Fruit fly (Drosophila melanogaster) whole organism, embryonic: Measurements from ENCODE around the gene CG13481.

Source experiments
- ATbp ChIP-seq: fragments of 200-800 bp; sonication (Bioruptor generic); optimal IDR thresholded peaks from 2 replicates; lab custom pipeline; 2017; ENCODE audit warnings: missing biosample characterization, mild to moderate bottlenecking, missing genetic modification characterization, missing genetic modification reagents
- Asciz ChIP-seq: fragments of 200-800 bp; sonication (Bioruptor generic); optimal IDR thresholded peaks from 2 replicates; lab custom pipeline; 2017; ENCODE audit warnings: missing biosample characterization, mild to moderate bottlenecking, missing genetic modification characterization, missing genetic modification reagents
- Blimp-1 ChIP-seq: fragments of 200-800 bp; sonication (Bioruptor generic); optimal IDR thresholded peaks from 3 replicates; lab custom pipeline; 2018; ENCODE audit warnings: missing biosample characterization, missing genetic modification characterization, mild to moderate bottlenecking, moderate library complexity, missing genetic modification reagents
- CG10979 ChIP-seq: fragments of 200-800 bp; sonication (Bioruptor generic); optimal IDR thresholded peaks from 2 replicates; lab custom pipeline; 2018; ENCODE audit warnings: missing biosample characterization, mild to moderate bottlenecking, missing genetic modification characterization, moderate library complexity
- CG11504 ChIP-seq: fragments of 200-800 bp; sonication (Bioruptor generic); optimal IDR thresholded peaks from 3 replicates; lab custom pipeline; 2019; ENCODE audit warnings: missing biosample characterization, mild to moderate bottlenecking, missing genetic modification characterization, moderate library complexity
- CG12942 ChIP-seq: fragments of 200-800 bp; sonication (Bioruptor generic); optimal IDR thresholded peaks from 3 replicates; lab custom pipeline; 2016; ENCODE audit warnings: missing biosample characterization, missing genetic modification characterization
- CG15269 ChIP-seq: fragments of 200-800 bp; sonication (Bioruptor generic); optimal IDR thresholded peaks from 2 replicates; lab custom pipeline; 2018; ENCODE audit warnings: missing biosample characterization, mild to moderate bottlenecking, missing genetic modification characterization, moderate library complexity
- CG17359 ChIP-seq: fragments of 200-800 bp; sonication (Bioruptor generic); optimal IDR thresholded peaks from 3 replicates; lab custom pipeline; 2018; ENCODE audit warnings: missing biosample characterization, mild to moderate bottlenecking, missing genetic modification characterization, moderate library complexity
- CG18262 ChIP-seq: fragments of 200-800 bp; optimal IDR thresholded peaks from 3 replicates; lab custom pipeline; 2019; ENCODE audit warnings: missing biosample characterization, mild to moderate bottlenecking, missing genetic modification characterization, moderate library complexity
- CG18599 ChIP-seq: fragments of 200-800 bp; sonication (Bioruptor generic); optimal IDR thresholded peaks from 3 replicates; lab custom pipeline; 2017; ENCODE audit warnings: missing biosample characterization, missing genetic modification characterization, mild to moderate bottlenecking, moderate library complexity, missing genetic modification reagents
- CG2678 ChIP-seq: fragments of 200-800 bp; sonication (Bioruptor generic); optimal IDR thresholded peaks from 3 replicates; lab custom pipeline; 2019; ENCODE audit warnings: missing biosample characterization, mild to moderate bottlenecking, missing genetic modification characterization, moderate library complexity
- CG2712 ChIP-seq: fragments of 200-800 bp; optimal IDR thresholded peaks from 3 replicates; lab custom pipeline; 2019; ENCODE audit warnings: missing biosample characterization, mild to moderate bottlenecking, missing genetic modification characterization, moderate library complexity
- CG6813 ChIP-seq: fragments of 200-800 bp; sonication (Bioruptor generic); optimal IDR thresholded peaks from 2 replicates; lab custom pipeline; 2017; ENCODE audit warnings: missing biosample characterization, missing genetic modification characterization, mild to moderate bottlenecking, moderate library complexity, missing genetic modification reagents
- CG7745 ChIP-seq: fragments of 200-800 bp; sonication (Bioruptor generic); optimal IDR thresholded peaks from 2 replicates; lab custom pipeline; 2018; ENCODE audit warnings: missing biosample characterization, mild to moderate bottlenecking, missing genetic modification characterization, moderate library complexity
- CG7839 ChIP-seq: fragments of 200-800 bp; sonication (Bioruptor generic); optimal IDR thresholded peaks from 3 replicates; lab custom pipeline; 2018; ENCODE audit warnings: missing biosample characterization, mild to moderate bottlenecking, missing genetic modification characterization, moderate library complexity
- D19A ChIP-seq: fragments of 200-800 bp; optimal IDR thresholded peaks from 3 replicates; lab custom pipeline; 2019; ENCODE audit warnings: missing biosample characterization, mild to moderate bottlenecking, missing genetic modification characterization, moderate library complexity
- Doc3 ChIP-seq: fragments of 200-800 bp; sonication (Bioruptor generic); IDR thresholded peaks from 3 replicates; pipeline ENCODE4 v1.3.6; 2022; ENCODE audit warnings: missing biosample characterization, missing genetic modification characterization; ENCODE audit not compliant: partially characterized antibody
- Gug ChIP-seq: fragments of 200-800 bp; sonication (Bioruptor generic); IDR thresholded peaks from 4 replicates; pipeline ENCODE4 v1.3.6; 2022; ENCODE audit warnings: missing biosample characterization, missing genetic modification characterization
- HmgD ChIP-seq: fragments of 200-800 bp; sonication (Bioruptor generic); optimal IDR thresholded peaks from 3 replicates; lab custom pipeline; 2016; ENCODE audit warnings: missing biosample characterization, missing genetic modification characterization
- Hr51 ChIP-seq, 2 experiments: fragments of 200-800 bp; sonication (Bioruptor generic); optimal IDR thresholded peaks; 2 replicates in 1 of 2; 3 replicates in 1 of 2; lab custom pipeline; 2016 to 2018; ENCODE audit warnings: missing biosample characterization in 2 of 2, missing genetic modification characterization in 2 of 2, mild to moderate bottlenecking in 1 of 2, moderate library complexity in 1 of 2
- NK7.1 ChIP-seq: fragments of 200-800 bp; sonication (Bioruptor generic); optimal IDR thresholded peaks from 3 replicates; lab custom pipeline; 2016; ENCODE audit warnings: missing biosample characterization, missing genetic modification characterization
- Oli ChIP-seq: fragments of 200-800 bp; sonication (Bioruptor generic); optimal IDR thresholded peaks from 2 replicates; lab custom pipeline; 2018; ENCODE audit warnings: missing biosample characterization, mild to moderate bottlenecking, missing genetic modification characterization, moderate library complexity
- Opbp ChIP-seq: fragments of 200-800 bp; sonication (Bioruptor generic); IDR thresholded peaks from 3 replicates; pipeline ENCODE4 v1.3.6; 2022; ENCODE audit warnings: missing biosample characterization, missing genetic modification characterization; ENCODE audit not compliant: partially characterized antibody
- Ptx1 ChIP-seq: fragments of 200-800 bp; sonication (Bioruptor generic); IDR thresholded peaks from 2 replicates; pipeline ENCODE4 v1.3.6; 2022; ENCODE audit warnings: missing biosample characterization, missing genetic modification characterization
- Sox102F ChIP-seq: fragments of 200-800 bp; sonication (Bioruptor generic); optimal IDR thresholded peaks from 2 replicates; lab custom pipeline; 2018; ENCODE audit warnings: missing biosample characterization, mild to moderate bottlenecking, missing genetic modification characterization, moderate library complexity
- Xrp1 ChIP-seq: fragments of 200-800 bp; sonication (Bioruptor generic); IDR thresholded peaks from 2 replicates; pipeline ENCODE4 v1.3.6; 2022; ENCODE audit warnings: missing biosample characterization, missing genetic modification characterization
- bcd ChIP-seq: fragments of 200-800 bp; sonication (Bioruptor generic); optimal IDR thresholded peaks from 2 replicates; lab custom pipeline; 2017; ENCODE audit warnings: missing biosample characterization, mild to moderate bottlenecking, missing genetic modification characterization
- bsh ChIP-seq, 2 experiments: fragments of 200-800 bp; sonication (Bioruptor generic); optimal IDR thresholded peaks; 2 replicates each; lab custom pipeline; 2017 to 2018; ENCODE audit warnings: mild to moderate bottlenecking in 2 of 2, missing biosample characterization in 2 of 2, missing genetic modification characterization in 2 of 2, moderate library complexity in 1 of 2
- ci ChIP-seq: fragments of 200-800 bp; sonication (Bioruptor generic); IDR thresholded peaks from 3 replicates; pipeline ENCODE4 v1.3.6; 2022; ENCODE audit warnings: missing biosample characterization, missing genetic modification characterization
- dmrt99B ChIP-seq: fragments of 200-800 bp; sonication (Bioruptor generic); optimal IDR thresholded peaks from 2 replicates; lab custom pipeline; 2018; ENCODE audit warnings: missing biosample characterization, mild to moderate bottlenecking, missing genetic modification characterization, moderate library complexity
- gem ChIP-seq: fragments of 200-800 bp; sonication (Bioruptor generic); optimal IDR thresholded peaks from 2 replicates; lab custom pipeline; 2019; ENCODE audit warnings: missing biosample characterization, mild to moderate bottlenecking, missing genetic modification characterization, moderate library complexity
- grau ChIP-seq: fragments of 200-800 bp; optimal IDR thresholded peaks from 3 replicates; lab custom pipeline; 2019; ENCODE audit warnings: missing biosample characterization, mild to moderate bottlenecking, missing genetic modification characterization, moderate library complexity
- ind ChIP-seq: fragments of 200-800 bp; sonication (Bioruptor generic); optimal IDR thresholded peaks from 3 replicates; lab custom pipeline; 2016; ENCODE audit warnings: missing biosample characterization, missing genetic modification characterization
- oc ChIP-seq: fragments of 200-800 bp; sonication (Bioruptor generic); optimal IDR thresholded peaks from 2 replicates; lab custom pipeline; 2018; ENCODE audit warnings: missing biosample characterization, mild to moderate bottlenecking, missing genetic modification characterization, moderate library complexity
- otp ChIP-seq: fragments of 200-800 bp; sonication (Bioruptor generic); IDR thresholded peaks from 3 replicates; pipeline ENCODE4, ENCODE4 v1.3.6; 2022; ENCODE audit warnings: missing biosample characterization, missing genetic modification characterization
- row ChIP-seq: fragments of 200-800 bp; sonication (Bioruptor generic); IDR thresholded peaks from 3 replicates; pipeline ENCODE4 v1.3.6; 2022; ENCODE audit warnings: missing biosample characterization, missing genetic modification characterization
- sisA ChIP-seq: fragments of 200-800 bp; sonication (Bioruptor generic); IDR thresholded peaks from 2 replicates; pipeline ENCODE4 v1.3.6; 2022; ENCODE audit warnings: missing biosample characterization, missing genetic modification characterization
- stwl ChIP-seq: fragments of 200-800 bp; sonication (Bioruptor generic); optimal IDR thresholded peaks from 3 replicates; lab custom pipeline; 2018; ENCODE audit warnings: missing biosample characterization, mild to moderate bottlenecking, missing genetic modification characterization, moderate library complexity
- sug ChIP-seq: fragments of 200-800 bp; optimal IDR thresholded peaks from 2 replicates; lab custom pipeline; 2019; ENCODE audit warnings: missing biosample characterization, mild to moderate bottlenecking, missing genetic modification characterization, moderate library complexity
- tap ChIP-seq: fragments of 200-800 bp; optimal IDR thresholded peaks from 3 replicates; lab custom pipeline; 2019; ENCODE audit warnings: missing biosample characterization, mild to moderate bottlenecking, missing genetic modification characterization, moderate library complexity
- tup ChIP-seq: fragments of 200-800 bp; sonication (Bioruptor generic); optimal IDR thresholded peaks from 2 replicates; lab custom pipeline; 2016; ENCODE audit warnings: missing biosample characterization, mild to moderate bottlenecking, missing genetic modification characterization, moderate library complexity
- yki ChIP-seq: fragments of >200 bp; optimal IDR thresholded peaks from 3 replicates; lab custom pipeline; 2018

CG13481 gene

dm6 chr3L:14350218-14350617 is 19.3 kb downstream of the CG13481 start (continued):
- TF ChIP-seq bcd (GFP tag; lab: Kevin White, UChicago) (no peak), stwl (tag; lab: Kevin White, UChicago) (no peak), tup (no peak), ind (GFP tag; lab: Kevin White, UChicago) (no peak), HmgD (GFP tag; lab: Kevin White, UChicago) (no peak)

- no peak for TF ChIP-seq oc (tag; lab: Kevin White, UChicago)
- TF ChIP-seq yki: no peak
- TF ChIP-seq Opbp (GFP tag; lab: Robert Waterston, UW): no peak
- TF ChIP-seq CG12942: no peak
- no peak for TF ChIP-seq CG7745
- no peak for TF ChIP-seq Asciz
- TF ChIP-seq, all 482 proteins: peak for 0
These were observed 23.0 kb downstream of the CG13481 start for dm6 chr3L:14346546-14346945.

- no peak for TF ChIP-seq sisA
- peak; percentile 6 for TF ChIP-seq Blimp-1 (GFP tag; lab: Kevin White, UChicago)
- TF ChIP-seq NK7.1 (GFP tag; lab: Kevin White, UChicago): no peak
- peak; percentile 13 for TF ChIP-seq CG7839 (tag; lab: Kevin White, UChicago)
- peak; percentile 43 for TF ChIP-seq Sox102F
- TF ChIP-seq Oli (tag; lab: Kevin White, UChicago): peak; percentile 16
- peak; percentile 24 for TF ChIP-seq CG2678
- peak; percentile 32 for TF ChIP-seq CG17359 (tag; lab: Kevin White, UChicago)
- TF ChIP-seq CG11504 (tag; lab: Kevin White, UChicago): peak; percentile 61
- TF ChIP-seq Ptx1 (GFP tag; lab: Robert Waterston, UW): peak; percentile 32; the same call in 1 of the 2 replicates
- TF ChIP-seq tap (tag; lab: Kevin White, UChicago): peak; percentile 19
- peak; percentile 97 for TF ChIP-seq oc (tag; lab: Kevin White, UChicago)
- TF ChIP-seq CG6813: peak; percentile 4
- peak; percentile 21 for TF ChIP-seq CG15269 (tag; lab: Kevin White, UChicago)
- TF ChIP-seq ci: 0 out of 3 replicates have a peak, but pooled peaks have one; percentile 32
- TF ChIP-seq gem (tag; lab: Kevin White, UChicago): peak; percentile 40
- TF ChIP-seq dmrt99B (tag; lab: Kevin White, UChicago): peak; percentile 52
- TF ChIP-seq row (GFP tag; lab: Robert Waterston, UW): peak; percentile 36; the same call in 2 of the 3 replicates
- no peak for TF ChIP-seq Doc3
- TF ChIP-seq Xrp1 (GFP tag; lab: Robert Waterston, UW): peak; percentile 11; the same call in 1 of the 2 replicates
- TF ChIP-seq otp: no peak
- peak; percentile 32 for TF ChIP-seq CG2712 (tag; lab: Kevin White, UChicago)
- TF ChIP-seq Hr51 (GFP tag; optimal IDR thresholded peaks at IDR 0.05; lab: Kevin White, UChicago): peak in 1 of 2 experiments; percentile 65
- peak; percentile 10 for TF ChIP-seq D19A (tag; lab: Kevin White, UChicago)
- TF ChIP-seq Gug (GFP tag; lab: Robert Waterston, UW): no peak
- peak; percentile 7 for TF ChIP-seq grau
- TF ChIP-seq CG10979 (tag; lab: Kevin White, UChicago): no peak
- peak in 1 of 2 experiments; percentile 14 for TF ChIP-seq bsh (GFP tag; optimal IDR thresholded peaks at IDR 0.05; lab: Kevin White, UChicago)
- TF ChIP-seq CG18599: peak; percentile 8
- TF ChIP-seq ATbp (GFP tag; lab: Kevin White, UChicago): peak; percentile 4
- no peak for TF ChIP-seq sug (tag; lab: Kevin White, UChicago)
- TF ChIP-seq CG18262: peak; percentile 19
- TF ChIP-seq, all 482 proteins: peak for 25
These were observed 26.0 kb downstream of the CG13481 start for dm6 chr3L:14343344-14343972.
